Fruit fly (Drosophila melanogaster): ENCODE measurements around the gene Pus10.

Gene Pus10

DNA sequence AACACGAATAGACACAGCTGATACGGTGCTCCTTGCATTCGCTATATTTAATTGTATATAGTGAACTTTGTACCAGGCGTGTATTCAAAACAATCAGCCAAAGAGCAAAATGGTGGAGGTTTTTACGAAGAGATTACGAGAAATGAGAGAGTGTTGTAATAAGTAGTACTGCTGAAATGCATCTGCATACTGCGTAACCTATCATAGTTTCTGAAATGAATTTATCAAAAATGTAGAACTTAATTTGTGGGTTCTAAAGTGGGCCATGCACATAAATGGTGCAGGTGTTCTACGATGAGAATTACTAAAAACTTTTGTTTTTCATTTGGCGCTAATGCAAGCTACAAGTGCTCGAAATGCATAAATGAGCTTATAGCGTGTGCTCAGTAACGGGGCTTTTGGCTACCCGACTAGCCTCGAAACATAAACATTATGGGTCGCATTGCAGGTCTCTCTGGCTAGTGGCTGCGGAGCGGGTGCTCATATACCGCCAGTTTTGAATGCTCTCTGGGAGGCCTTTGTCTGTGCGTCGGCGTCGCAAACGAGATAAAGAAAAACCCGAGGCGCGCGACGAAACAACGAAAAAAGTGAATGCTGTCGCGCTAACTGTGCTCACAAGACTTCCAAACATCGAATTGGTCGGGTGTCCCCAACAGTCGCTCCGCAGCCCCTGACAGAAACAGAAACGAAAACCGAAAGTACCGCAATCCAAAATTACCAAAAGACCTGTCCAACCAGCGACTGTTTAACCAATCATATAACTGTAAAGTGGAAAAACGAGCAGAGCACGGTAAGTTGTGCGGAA is 23.4 kb downstream of the Pus10 start, which contains the start of gene Gs1 (continued):
- TF ChIP-seq CG8632 (GFP tag; optimal IDR thresholded peaks at IDR 0.05) (no peak), CG7368 (GFP tag; optimal IDR thresholded peaks at IDR 0.05) (no peak), dsx (GFP tag; optimal IDR thresholded peaks at IDR 0.05; ENCODE audit: poor library complexity, severe bottlenecking) (no peak), CG6163 (GFP tag; IDR thresholded peaks at IDR 0.05) (peak; percentile 69; the same call in 2 of the 3 replicates), Eip78C (GFP tag) (peak; percentile 87), pdm3 (GFP tag; optimal IDR thresholded peaks at IDR 0.05) (no peak), Hr39 (GFP tag; optimal IDR thresholded peaks at IDR 0.05) (no peak), CG11902 (GFP tag; optimal IDR thresholded peaks at IDR 0.05) (no peak), spab (GFP tag; optimal IDR thresholded peaks at IDR 0.05) (peak; percentile 5), CG11762 (GFP tag; optimal IDR thresholded peaks at IDR 0.05; ENCODE audit: insufficient read depth) (no peak), Ets21C (GFP tag; optimal IDR thresholded peaks at IDR 0.05) (no peak), Eip75B (GFP tag; optimal IDR thresholded peaks at IDR 0.05) (no peak), OdsH (GFP tag; optimal IDR thresholded peaks at IDR 0.05) (peak; percentile 5)

DNA sequence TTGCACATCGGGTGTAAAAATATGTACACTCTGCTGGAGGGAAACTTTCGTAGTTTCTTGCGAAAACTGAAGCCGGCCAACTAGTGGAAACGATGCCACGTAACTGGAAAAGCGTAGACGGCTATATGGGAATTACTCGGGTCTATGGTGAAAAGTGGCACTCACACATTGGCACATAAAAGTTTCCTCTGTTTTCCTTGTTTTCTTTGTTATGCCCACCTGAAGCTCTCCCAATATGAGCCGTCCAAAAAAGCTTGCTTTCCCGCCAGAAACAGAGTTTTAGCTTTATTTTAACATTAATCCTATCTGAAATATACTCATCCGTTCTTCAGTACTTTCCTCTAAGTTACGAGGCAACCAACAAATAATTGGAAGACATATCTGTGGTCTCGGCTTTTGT is 24.4 kb downstream of the Pus10 start, which contains the start of gene CG3164:
TSS of gene CG3164 (minus strand) at position 101 of the 400 bp plus-strand sequence.
- TF ChIP-seq CG8632 (GFP tag; optimal IDR thresholded peaks at IDR 0.05) (no peak), Blimp-1 (GFP tag; optimal IDR thresholded peaks at IDR 0.05) (no peak), eg (GFP tag; IDR thresholded peaks at IDR 0.05) (0 out of 3 replicates have a peak, but pooled peaks have one; percentile 13), CG8119 (GFP tag; IDR thresholded peaks at IDR 0.05) (0 out of 3 replicates have a peak, but pooled peaks have one; percentile 22)

DNA sequence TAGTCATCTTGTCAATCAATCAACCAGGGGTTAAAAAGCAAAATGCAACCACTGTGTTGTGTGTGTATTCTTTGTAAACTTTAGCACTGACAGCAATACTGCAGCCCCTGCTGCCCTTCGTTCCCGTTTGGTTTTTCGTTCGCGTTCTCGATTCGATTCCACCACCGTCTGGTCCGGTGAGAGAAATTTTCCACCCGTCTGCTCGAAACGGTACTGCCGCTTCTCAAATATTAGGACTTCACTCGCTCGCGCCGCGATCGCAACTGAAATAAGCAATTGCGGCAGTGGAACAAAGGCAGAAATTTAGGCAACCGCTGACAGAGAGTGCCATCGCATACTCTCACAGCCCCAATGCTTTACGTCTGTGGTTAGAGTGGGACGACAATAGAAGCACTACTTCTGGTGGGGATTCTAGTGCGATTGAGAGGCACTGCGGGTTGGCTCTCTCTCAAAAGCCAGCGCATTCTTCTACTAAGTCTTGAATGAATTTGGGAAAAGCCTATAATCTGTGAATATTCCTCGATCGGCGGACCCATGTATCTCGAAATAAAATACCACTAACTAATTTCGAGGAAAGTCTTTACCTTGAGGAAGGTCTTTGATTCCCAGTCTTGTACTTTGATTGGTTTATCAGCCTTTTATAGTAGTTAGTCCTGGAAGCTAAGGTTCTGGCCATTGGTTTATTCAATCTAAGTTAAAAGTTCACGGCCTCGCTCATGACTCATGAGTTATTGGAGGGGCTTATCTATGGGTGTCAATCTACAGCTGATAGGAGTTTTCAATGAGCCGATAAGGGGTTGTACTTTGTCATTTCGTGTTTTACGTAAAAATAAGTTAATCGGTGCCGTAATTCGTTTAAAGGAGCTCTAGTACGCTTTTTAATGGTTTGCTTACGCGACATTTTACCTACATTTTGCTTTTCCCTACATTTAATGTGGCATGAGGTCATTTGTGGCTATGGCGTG is 25.8 kb downstream of the Pus10 start:
- TF ChIP-seq Eip75B (GFP tag; optimal IDR thresholded peaks at IDR 0.05), result peak; percentile 37
- peak; percentile 87 for TF ChIP-seq Sox102F (GFP tag; optimal IDR thresholded peaks at IDR 0.05)
- no peak for TF ChIP-seq Hr4 (GFP tag; optimal IDR thresholded peaks at IDR 0.05)
- no peak for TF ChIP-seq Sox15 (GFP tag; optimal IDR thresholded peaks at IDR 0.05)
- peak; percentile 83 for TF ChIP-seq Eip93F (GFP tag; optimal IDR thresholded peaks at IDR 0.05)
- no peak for TF ChIP-seq CG11902 (GFP tag; optimal IDR thresholded peaks at IDR 0.05)
- peak; percentile 6 for TF ChIP-seq CG6792 (GFP tag; optimal IDR thresholded peaks at IDR 0.05)
- no peak for TF ChIP-seq CG11294 (GFP tag; IDR thresholded peaks at IDR 0.05)
- peak; percentile 45 for TF ChIP-seq esn (GFP tag; optimal IDR thresholded peaks at IDR 0.05)
- peak; percentile 8 for TF ChIP-seq CG8319 (GFP tag; optimal IDR thresholded peaks at IDR 0.05)
- no peak for TF ChIP-seq Hr39 (GFP tag; optimal IDR thresholded peaks at IDR 0.05)
- peak; percentile 69 for TF ChIP-seq CG6163 (GFP tag; IDR thresholded peaks at IDR 0.05)
- no peak for TF ChIP-seq fd59A (GFP tag; optimal IDR thresholded peaks at IDR 0.05)
- peak; percentile 12 for TF ChIP-seq spab (GFP tag; optimal IDR thresholded peaks at IDR 0.05)
- TF ChIP-seq dsx (GFP tag; optimal IDR thresholded peaks at IDR 0.05; ENCODE audit: poor library complexity, severe bottlenecking), result peak; percentile 74
- TF ChIP-seq Gug (GFP tag; IDR thresholded peaks at IDR 0.05), result peak; percentile 36; the same call in 1 of the 2 replicates
- peak; percentile 40 for TF ChIP-seq CG1621 (tag; optimal IDR thresholded peaks at IDR 0.05)
- peak; percentile 87 for TF ChIP-seq svp (GFP tag)
- no peak for TF ChIP-seq fkh (GFP tag; optimal IDR thresholded peaks at IDR 0.05)
- TF ChIP-seq Blimp-1 (GFP tag; optimal IDR thresholded peaks at IDR 0.05), result peak; percentile 8
- TF ChIP-seq CG31627 (GFP tag; optimal IDR thresholded peaks at IDR 0.05), result no peak
- TF ChIP-seq eg (GFP tag; IDR thresholded peaks at IDR 0.05), result peak; percentile 78; the same call in 2 of the 3 replicates
- peak; percentile 11 for TF ChIP-seq cyc (GFP tag; optimal IDR thresholded peaks at IDR 0.05)
- TF ChIP-seq CG6808 (GFP tag; optimal IDR thresholded peaks at IDR 0.05), result peak; percentile 57
- TF ChIP-seq topi (GFP tag; optimal IDR thresholded peaks at IDR 0.05), result peak; percentile 49
- TF ChIP-seq CG11762 (GFP tag; optimal IDR thresholded peaks at IDR 0.05; ENCODE audit: insufficient read depth), result no peak
- peak; percentile 14 for TF ChIP-seq achi (GFP tag; optimal IDR thresholded peaks at IDR 0.05)
- TF ChIP-seq CG8632 (GFP tag; optimal IDR thresholded peaks at IDR 0.05), result no peak
- TF ChIP-seq CG10631 (GFP tag; optimal IDR thresholded peaks at IDR 0.05), result no peak
- TF ChIP-seq Hr38 (GFP tag; optimal IDR thresholded peaks at IDR 0.05), result no peak
- TF ChIP-seq CG32006 (GFP tag; optimal IDR thresholded peaks at IDR 0.05), result no peak
- no peak for TF ChIP-seq fd85E (GFP tag; optimal IDR thresholded peaks at IDR 0.05)
- no peak for TF ChIP-seq pdm3 (GFP tag; optimal IDR thresholded peaks at IDR 0.05)
- peak; percentile 47 for TF ChIP-seq CG3919 (GFP tag; optimal IDR thresholded peaks at IDR 0.05)
- peak; percentile 18 for TF ChIP-seq Ets96B (tag; optimal IDR thresholded peaks at IDR 0.05)
- no peak for TF ChIP-seq dac (GFP tag; optimal IDR thresholded peaks at IDR 0.05)
- TF ChIP-seq Eip78C (GFP tag), result peak; percentile 83

Data from whole organism, prepupa.